Fruit fly (Drosophila melanogaster): ENCODE measurements around the gene CG15461.

CG15461 gene

dm6 chrX:20490883-20491282 lies 4.9 kb downstream of the CG15461 start:
- TF ChIP-seq noc (tag; optimal IDR thresholded peaks at IDR 0.05): no peak

dm6 chrX:20492672-20493071 lies 6.7 kb downstream of the CG15461 start:
- TF ChIP-seq noc (tag; optimal IDR thresholded peaks at IDR 0.05): no peak

dm6 chrX:20495117-20495516 lies 9.1 kb downstream of the CG15461 start:
- TF ChIP-seq noc (tag; optimal IDR thresholded peaks at IDR 0.05): no peak

DNA sequence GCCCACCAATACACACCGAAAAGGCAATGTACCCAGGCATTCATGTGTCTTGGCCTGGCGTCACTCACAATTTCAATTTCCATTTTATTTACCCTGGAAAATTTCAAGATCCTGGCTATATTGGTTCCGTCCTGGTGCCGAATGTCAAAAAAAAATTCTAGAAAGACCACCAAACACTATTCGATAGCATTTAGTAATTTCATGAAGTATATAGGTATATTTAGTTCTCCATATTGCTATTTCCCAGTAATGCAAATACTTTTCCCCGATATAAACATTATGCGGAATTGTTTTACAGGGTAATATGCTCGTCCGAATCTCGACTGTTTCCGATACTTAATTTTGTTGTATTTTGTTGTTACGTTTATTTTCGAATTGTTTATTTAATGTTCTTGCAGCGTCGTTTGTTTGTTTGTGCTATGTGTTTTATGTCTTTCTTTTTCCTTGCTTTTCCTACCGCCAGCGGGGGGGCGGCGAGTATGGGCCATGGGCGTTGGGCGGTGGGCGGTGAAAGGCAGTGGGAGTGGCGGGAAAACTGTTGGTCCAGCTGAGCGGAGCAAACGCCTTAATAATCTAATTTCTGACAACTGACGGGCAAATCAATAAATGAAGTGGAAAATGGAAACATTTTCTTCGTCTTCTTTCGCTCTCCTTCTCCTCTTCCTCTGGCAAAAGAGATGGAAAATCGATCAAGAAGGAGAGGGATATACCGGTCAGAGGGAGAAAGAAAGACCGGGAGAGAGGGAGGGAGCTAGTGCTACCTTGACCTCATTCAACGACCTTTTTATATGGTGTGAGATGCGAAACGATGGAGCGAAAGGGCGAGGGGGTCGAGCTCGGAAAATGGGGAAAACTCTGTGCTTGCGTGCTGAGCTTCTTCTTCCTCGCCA lies 10.0 kb downstream of the CG15461 start:
- TF ChIP-seq noc (tag; optimal IDR thresholded peaks at IDR 0.05): peak; percentile 23

DNA sequence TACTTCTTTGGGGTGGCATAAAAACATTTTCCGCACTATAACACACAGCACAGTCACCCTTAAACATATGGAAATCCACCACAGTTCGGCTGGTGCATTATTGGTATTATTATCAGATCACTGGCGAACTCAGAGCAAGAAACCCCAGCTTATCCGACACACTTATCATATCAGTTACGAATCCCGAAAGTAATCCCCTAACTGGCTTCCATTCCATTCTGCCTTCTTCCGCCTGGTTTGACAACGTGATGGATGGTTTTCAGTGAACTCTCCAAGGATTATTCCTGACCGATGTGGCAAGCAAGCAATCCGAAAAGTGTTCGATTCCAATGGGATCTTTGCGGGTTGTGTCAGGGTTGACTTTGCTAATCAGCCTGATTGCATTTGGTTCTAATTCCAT lies 13.0 kb downstream of the CG15461 start:
- TF ChIP-seq noc (tag; optimal IDR thresholded peaks at IDR 0.05): no peak

- TF ChIP-seq noc (tag; optimal IDR thresholded peaks at IDR 0.05): no peak
These were observed 13.8 kb downstream of the CG15461 start for dm6 chrX:20499802-20500201.

DNA sequence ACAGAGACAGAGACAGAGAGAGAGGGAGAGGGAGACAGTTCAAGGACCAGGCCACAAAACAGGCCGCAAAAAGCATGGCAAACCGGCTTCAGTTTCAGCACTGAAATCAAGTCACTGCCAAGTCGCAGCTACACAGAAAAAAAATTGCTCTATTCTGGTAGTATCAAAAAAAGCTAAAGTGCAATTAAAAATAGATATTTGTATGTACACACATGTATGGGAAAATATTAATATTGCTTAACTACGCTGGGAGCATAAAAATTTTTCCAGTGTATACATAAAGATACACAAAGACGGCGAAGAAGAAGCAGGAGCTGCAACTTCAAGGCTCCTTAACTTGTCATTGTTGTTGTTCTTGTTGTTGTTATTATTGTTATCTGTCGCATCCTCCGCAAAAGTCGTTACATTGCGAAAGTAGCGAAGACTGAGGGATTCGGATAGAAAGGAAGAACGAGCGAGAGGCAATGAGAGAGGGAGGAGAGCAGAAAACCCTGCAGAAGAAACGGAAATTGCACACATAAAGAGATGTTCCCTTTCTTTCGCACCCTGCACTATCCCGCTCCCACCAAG lies 15.1 kb downstream of the CG15461 start:
- no peak for TF ChIP-seq noc (tag; optimal IDR thresholded peaks at IDR 0.05)

DNA sequence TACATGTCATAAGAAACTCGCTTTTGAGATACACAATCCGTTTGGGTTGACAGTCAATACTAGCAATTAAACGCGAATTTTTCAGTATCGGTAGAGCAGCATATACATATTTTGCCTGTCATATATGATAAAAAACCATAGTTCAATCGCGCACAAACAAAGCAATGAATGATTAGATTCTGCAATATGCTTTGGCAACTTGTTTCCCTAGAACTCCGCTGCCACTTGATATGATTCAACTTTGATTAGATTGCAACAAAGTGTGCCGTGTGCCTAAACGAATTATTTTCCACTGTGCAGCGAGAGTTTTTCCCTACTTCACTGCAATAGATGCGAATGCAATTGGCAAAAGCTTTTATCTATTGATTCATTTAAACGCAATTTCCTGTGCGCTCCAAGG lies 15.7 kb downstream of the CG15461 start:
- no peak for TF ChIP-seq noc (tag; optimal IDR thresholded peaks at IDR 0.05)

DNA sequence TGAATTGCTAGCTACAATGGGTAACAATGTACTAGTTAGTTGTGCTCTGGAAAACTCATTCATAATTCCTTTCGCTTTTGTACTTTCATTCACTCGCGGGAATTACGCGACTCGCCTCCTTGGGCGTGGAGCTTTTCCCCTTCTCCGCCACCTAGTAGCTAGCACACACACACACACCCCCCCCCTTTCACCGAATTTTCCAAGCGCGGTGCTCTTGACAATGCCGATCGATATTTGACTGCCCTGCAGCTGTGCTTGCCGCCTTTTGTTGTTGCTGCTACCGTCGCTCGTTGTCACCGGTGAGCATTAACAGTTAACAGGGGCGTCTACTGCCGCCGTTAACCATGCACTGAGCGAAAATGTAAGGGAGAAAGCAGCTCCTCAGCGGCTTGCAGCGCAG lies 16.3 kb downstream of the CG15461 start:
- TF ChIP-seq noc (tag; optimal IDR thresholded peaks at IDR 0.05): no peak

DNA sequence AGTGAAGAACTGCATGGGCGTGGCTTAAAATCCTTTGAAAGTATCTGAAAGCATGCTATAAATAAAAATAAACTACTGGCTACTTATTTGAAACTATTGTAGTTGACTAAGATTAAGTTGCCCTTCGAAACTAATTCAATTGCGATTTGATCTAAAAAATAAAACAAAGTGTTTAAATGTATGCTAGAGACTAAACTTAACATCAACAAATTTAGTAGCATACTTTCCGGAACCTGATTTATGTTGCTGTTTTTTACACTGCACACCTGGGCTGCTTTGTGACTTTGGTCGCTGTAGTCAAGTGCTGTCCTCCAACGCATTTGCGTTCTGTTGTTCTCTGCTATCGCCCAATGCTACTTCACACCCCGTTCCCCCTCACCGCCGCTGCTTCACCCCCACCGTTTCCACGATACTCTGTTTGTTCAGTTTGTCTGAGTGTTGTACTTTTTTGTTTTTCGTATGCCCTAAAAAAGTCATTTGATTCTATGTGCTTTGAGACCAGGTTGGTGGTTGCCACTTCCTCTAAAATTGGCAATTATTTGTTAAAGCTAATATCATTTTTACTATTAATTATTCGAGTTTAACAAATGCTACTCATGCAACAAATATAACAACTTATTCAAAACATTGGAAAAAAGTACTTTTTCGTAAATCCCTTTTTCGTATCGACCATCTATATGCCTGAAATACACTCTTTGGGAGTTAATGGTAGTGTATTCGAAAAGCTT lies 17.0 kb downstream of the CG15461 start:
- TF ChIP-seq noc (tag; optimal IDR thresholded peaks at IDR 0.05): peak; percentile 69

DNA sequence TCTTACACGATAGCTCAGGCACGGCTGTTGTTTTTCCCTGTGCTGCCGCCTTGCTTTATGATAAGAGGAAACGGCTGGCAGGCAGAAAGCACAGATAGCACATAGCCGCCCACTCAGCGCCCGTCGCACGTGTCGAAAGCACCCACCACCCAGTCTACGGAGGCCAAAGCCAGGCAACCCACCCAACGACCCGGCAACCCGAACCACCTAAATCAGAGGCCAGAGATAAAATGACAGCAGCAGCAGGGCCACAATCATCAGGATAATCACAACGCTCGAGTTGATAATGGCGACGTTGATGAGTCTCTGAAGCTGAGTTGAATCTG lies 17.5 kb downstream of the CG15461 start:
- TF ChIP-seq noc (tag; optimal IDR thresholded peaks at IDR 0.05): no peak

- no peak for TF ChIP-seq noc (tag; optimal IDR thresholded peaks at IDR 0.05)
These were observed 19.9 kb downstream of the CG15461 start for dm6 chrX:20505897-20506296.

DNA sequence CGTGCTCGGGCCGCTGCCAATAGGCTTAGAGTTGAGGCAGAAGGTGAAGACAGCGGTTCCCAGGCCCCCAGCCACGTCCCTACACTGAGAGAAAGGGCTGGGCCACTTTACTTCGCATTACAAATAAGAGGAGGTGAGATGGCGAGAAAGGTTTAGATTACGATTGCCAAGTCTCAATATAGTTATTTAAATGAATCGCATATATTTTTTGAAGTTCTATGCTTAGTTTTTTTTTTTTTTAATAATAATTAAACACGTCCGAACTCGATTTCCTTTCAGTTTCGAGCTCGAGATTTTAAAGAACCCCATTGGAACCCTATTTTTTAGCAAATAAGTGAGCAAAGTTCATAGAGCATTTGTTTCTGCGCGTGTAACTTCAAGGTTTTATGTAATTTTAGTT lies 21.8 kb downstream of the CG15461 start:
- TF ChIP-seq noc (tag; optimal IDR thresholded peaks at IDR 0.05): no peak

DNA sequence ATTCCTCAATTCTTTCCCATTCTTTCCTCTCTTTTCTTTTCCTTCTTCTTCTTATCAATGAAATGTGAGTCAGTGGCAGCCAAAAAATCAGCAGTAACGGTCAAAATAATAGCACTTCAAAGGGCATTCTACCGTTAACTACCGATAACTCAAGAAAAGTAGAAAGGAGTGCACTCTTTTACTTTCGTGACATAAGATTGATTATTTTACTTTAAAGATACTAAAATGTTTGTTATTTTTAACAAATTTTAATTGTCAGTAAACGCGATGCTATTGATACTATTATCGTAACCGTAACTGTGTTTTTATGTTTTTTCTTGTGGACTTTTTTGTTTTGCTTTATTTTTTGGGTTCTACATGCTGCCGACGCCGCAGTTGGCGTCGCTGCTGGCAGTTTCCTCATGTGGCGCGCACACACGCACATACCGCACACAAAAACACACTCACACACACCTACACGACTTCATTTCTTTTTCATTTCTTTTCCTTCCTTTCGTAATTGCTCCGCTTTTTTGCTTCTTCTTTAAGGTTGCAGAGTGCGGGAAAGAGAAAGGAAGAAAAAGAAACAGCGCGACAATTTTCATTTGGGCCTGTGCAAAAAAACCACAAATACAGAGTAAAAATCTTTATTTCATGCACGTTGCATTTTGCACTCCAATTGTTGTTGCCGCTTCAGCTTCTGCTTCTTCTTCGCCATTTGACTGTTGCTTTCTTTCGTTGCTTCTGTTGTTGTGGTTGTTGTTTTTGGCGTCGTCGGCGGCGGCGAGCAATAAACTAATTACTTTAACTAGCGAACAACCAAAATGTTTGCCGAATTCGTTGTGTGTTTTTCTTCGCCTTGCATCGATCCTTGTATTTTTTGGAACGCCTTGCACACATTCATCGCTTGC lies 23.8 kb downstream of the CG15461 start:
- TF ChIP-seq noc (tag; optimal IDR thresholded peaks at IDR 0.05): peak; percentile 10

DNA sequence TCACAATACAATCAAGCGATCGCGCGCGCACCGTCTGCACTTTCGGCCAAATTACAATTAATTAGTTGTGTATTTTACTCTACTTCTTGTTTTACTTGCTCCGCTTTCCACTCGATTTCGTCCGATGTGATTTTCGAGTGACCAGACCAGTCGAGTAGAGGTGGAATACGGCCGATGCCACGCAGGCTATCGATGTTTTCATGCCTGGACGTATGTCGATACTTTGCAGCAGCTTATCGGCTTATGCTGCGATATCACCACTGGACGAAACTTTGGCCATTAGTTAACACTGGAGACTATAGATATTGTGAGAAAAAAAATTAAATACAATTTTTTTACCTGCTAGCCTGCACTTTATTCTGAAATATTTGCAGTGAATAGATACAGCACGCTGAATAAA lies 24.6 kb downstream of the CG15461 start, which contains the start of gene RhoGAP19D:
Gene RhoGAP19D, minus strand, starts transcription at position 155 of the 400 bp plus-strand sequence.
- TF ChIP-seq noc (tag; optimal IDR thresholded peaks at IDR 0.05): peak; percentile 5

DNA sequence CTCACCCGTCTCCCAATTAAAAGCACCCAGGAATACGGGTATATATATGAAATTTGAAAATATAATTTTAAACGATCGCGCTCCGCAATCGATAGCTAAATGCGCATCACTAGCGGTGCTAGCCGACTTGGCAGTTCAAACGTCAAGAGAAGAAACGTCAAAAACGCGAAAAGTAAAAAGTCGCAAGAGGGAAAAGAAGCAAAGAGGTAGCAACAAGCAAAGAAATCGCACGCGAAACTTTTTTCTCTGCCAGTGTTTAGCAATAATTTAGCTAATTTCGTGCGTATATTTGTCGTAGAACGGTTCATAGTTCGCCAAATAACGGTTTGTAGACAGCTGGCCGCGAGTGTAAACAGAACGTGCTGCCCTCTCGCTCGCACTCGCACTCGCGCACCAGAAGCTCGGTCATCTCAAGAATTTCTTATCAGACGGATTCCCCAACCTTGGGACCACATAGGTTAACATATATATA lies 25.4 kb downstream of the CG15461 start, which contains the start of gene CG1812:
Gene CG1812, plus strand, starts transcription at position 163 of the 472 bp plus-strand sequence.
- TF ChIP-seq noc (tag; optimal IDR thresholded peaks at IDR 0.05): peak; percentile 50

All from whole organism, larva.